Worm (Caenorhabditis elegans): Measurements from ENCODE around the gene lite-1.

DNA sequence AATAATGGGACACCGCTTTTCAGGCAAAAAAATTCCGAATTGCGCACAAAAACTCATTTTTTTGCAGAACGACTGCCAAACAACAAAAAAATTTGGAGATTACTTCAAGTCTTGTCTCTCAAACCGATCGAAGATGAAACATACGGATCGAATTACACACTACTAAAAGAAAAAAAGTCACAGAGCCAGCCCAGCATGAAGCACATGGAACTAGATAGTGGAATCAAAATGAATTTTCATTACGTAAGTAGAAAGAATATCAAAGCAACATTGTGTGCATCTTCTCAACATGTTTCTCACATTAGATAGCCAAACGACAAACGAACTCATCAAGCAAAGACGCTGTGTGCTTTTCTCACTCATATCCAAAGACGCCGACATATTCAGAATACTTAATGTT, 9.5 kb downstream of the lite-1 start:
- no peak for TF ChIP-seq W03F9.2 (tag; optimal IDR thresholded peaks at IDR 0.05)
- no peak for TF ChIP-seq him-1 (tag; optimal IDR thresholded peaks at IDR 0.05)

Measured in whole organism, L4/young adult.